Fruit fly (Drosophila melanogaster) whole organism, embryonic: ENCODE measurements around the gene Hgsnat.

Source experiments
- Ada2b ChIP-seq: fragments of 200-800 bp; sonication (Bioruptor generic); IDR thresholded peaks from 2 replicates; pipeline ENCODE4 v1.3.6; 2022; ENCODE audit warnings: missing biosample characterization, missing genetic modification characterization
- Aef1 ChIP-seq: fragments of 200-800 bp; sonication (Bioruptor generic); IDR thresholded peaks from 3 replicates; pipeline ENCODE4 v1.3.6; 2022; ENCODE audit warnings: missing biosample characterization, missing genetic modification characterization
- Asciz ChIP-seq: fragments of 200-800 bp; sonication (Bioruptor generic); optimal IDR thresholded peaks from 2 replicates; lab custom pipeline; 2017; ENCODE audit warnings: missing biosample characterization, mild to moderate bottlenecking, missing genetic modification characterization, missing genetic modification reagents
- Atf6 ChIP-seq: fragments of 200-800 bp; sonication (Bioruptor generic); IDR thresholded peaks from 2 replicates; pipeline ENCODE4 v1.3.6; 2022; ENCODE audit warnings: missing biosample characterization, missing genetic modification characterization
- CG11398 ChIP-seq: fragments of 200-800 bp; sonication (Bioruptor generic); optimal IDR thresholded peaks from 2 replicates; lab custom pipeline; 2016; ENCODE audit warnings: missing biosample characterization, missing genetic modification characterization
- CG12155 ChIP-seq: fragments of 200-800 bp; sonication (Bioruptor generic); optimal IDR thresholded peaks from 3 replicates; lab custom pipeline; 2016; ENCODE audit warnings: missing biosample characterization, missing genetic modification characterization
- CG30431 ChIP-seq: fragments of 200-800 bp; sonication (Bioruptor generic); optimal IDR thresholded peaks from 2 replicates; lab custom pipeline; 2017; ENCODE audit warnings: missing biosample characterization, missing genetic modification characterization
- CG32772 ChIP-seq: fragments of 200-800 bp; sonication (Bioruptor generic); IDR thresholded peaks from 2 replicates; pipeline ENCODE4 v1.3.6; 2022; ENCODE audit warnings: missing biosample characterization, missing genetic modification characterization
- CG4424 ChIP-seq: fragments of 200-800 bp; sonication (Bioruptor generic); optimal IDR thresholded peaks from 3 replicates; lab custom pipeline; 2016; ENCODE audit warnings: missing biosample characterization, missing genetic modification characterization
- CG4820 ChIP-seq: fragments of 200-800 bp; sonication (Bioruptor generic); optimal IDR thresholded peaks from 3 replicates; lab custom pipeline; 2016; ENCODE audit warnings: missing biosample characterization, missing genetic modification characterization
- CG6272 ChIP-seq: fragments of 200-800 bp; sonication (Bioruptor generic); IDR thresholded peaks from 2 replicates; pipeline ENCODE4 v1.3.6; 2022; ENCODE audit warnings: missing biosample characterization, missing genetic modification characterization
- CG9437 ChIP-seq: fragments of 200-800 bp; sonication (Bioruptor generic); optimal IDR thresholded peaks from 2 replicates; lab custom pipeline; 2018; ENCODE audit warnings: missing biosample characterization, mild to moderate bottlenecking, missing genetic modification characterization
- CG9932 ChIP-seq: fragments of 200-800 bp; sonication (Bioruptor generic); IDR thresholded peaks from 2 replicates; pipeline ENCODE4 v1.3.6; 2022; ENCODE audit warnings: missing biosample characterization, missing genetic modification characterization
- CTCF ChIP-seq: fragments of 200-800 bp; sonication (Bioruptor generic); optimal IDR thresholded peaks from 2 replicates; lab custom pipeline; 2017; ENCODE audit warnings: missing biosample characterization, mild to moderate bottlenecking, missing genetic modification characterization, moderate library complexity
- Dp ChIP-seq: fragments of 200-800 bp; sonication (Bioruptor generic); optimal IDR thresholded peaks from 2 replicates; lab custom pipeline; 2018; ENCODE audit warnings: missing biosample characterization, mild to moderate bottlenecking, missing genetic modification characterization, moderate library complexity
- Dref ChIP-seq: fragments of 200-800 bp; sonication (Bioruptor generic); IDR thresholded peaks from 2 replicates; pipeline ENCODE4 v1.3.6; 2022; ENCODE audit warnings: missing biosample characterization, missing genetic modification characterization
- Eip74EF ChIP-seq, 2 experiments: fragments of 200-800 bp in 1 of 2; fragments of >200 bp in 1 of 2; sonication (Bioruptor generic) in 1 of 2; optimal IDR thresholded peaks; 2 replicates each; lab custom pipeline; 2017 to 2019; ENCODE audit warnings: missing biosample characterization in 2 of 2, missing genetic modification characterization in 2 of 2, mild to moderate bottlenecking in 1 of 2, moderate library complexity in 1 of 2
- Gug ChIP-seq: fragments of 200-800 bp; sonication (Bioruptor generic); IDR thresholded peaks from 4 replicates; pipeline ENCODE4 v1.3.6; 2022; ENCODE audit warnings: missing biosample characterization, missing genetic modification characterization
- Hr39 ChIP-seq: fragments of >200 bp; optimal IDR thresholded peaks from 2 replicates; lab custom pipeline; 2017
- Hr51 ChIP-seq, 2 experiments: fragments of 200-800 bp; sonication (Bioruptor generic); optimal IDR thresholded peaks; 2 replicates in 1 of 2; 3 replicates in 1 of 2; lab custom pipeline; 2016 to 2018; ENCODE audit warnings: missing biosample characterization in 2 of 2, missing genetic modification characterization in 2 of 2, mild to moderate bottlenecking in 1 of 2, moderate library complexity in 1 of 2
- Lhr ChIP-seq: fragments of 200-800 bp; sonication (Bioruptor generic); optimal IDR thresholded peaks from 3 replicates; lab custom pipeline; 2017; ENCODE audit warnings: mild to moderate bottlenecking, missing biosample characterization, missing genetic modification reagents, missing genetic modification characterization
- Mad ChIP-seq: fragments of 200-800 bp; sonication (Bioruptor generic); optimal IDR thresholded peaks from 2 replicates; lab custom pipeline; 2016; ENCODE audit warnings: missing biosample characterization, missing genetic modification characterization
- Neu2 ChIP-seq: fragments of 200-800 bp; sonication (Bioruptor generic); optimal IDR thresholded peaks from 3 replicates; lab custom pipeline; 2016; ENCODE audit warnings: missing biosample characterization, missing genetic modification characterization, borderline replicate concordance
- Rfx ChIP-seq: fragments of 200-800 bp; sonication (Bioruptor generic); IDR thresholded peaks from 2 replicates; pipeline ENCODE4 v1.3.6; 2022; ENCODE audit warnings: missing biosample characterization, missing genetic modification characterization
- Usf ChIP-seq: fragments of 200-800 bp; sonication (Bioruptor generic); optimal IDR thresholded peaks from 2 replicates; lab custom pipeline; 2017; ENCODE audit warnings: missing genotype, missing biosample characterization, missing genetic modification characterization
- abd-A ChIP-seq: fragments of 200-800 bp; sonication (Bioruptor generic); optimal IDR thresholded peaks from 3 replicates; lab custom pipeline; 2019; ENCODE audit warnings: missing biosample characterization, mild to moderate bottlenecking, missing genetic modification characterization, moderate library complexity
- al ChIP-seq: fragments of 200-800 bp; sonication (Bioruptor generic); IDR thresholded peaks from 2 replicates; pipeline ENCODE4 v1.3.6; 2022; ENCODE audit warnings: missing biosample characterization, missing genetic modification characterization
- amos ChIP-seq: fragments of 200-800 bp; sonication (Bioruptor generic); IDR thresholded peaks from 2 replicates; pipeline ENCODE4 v1.3.6; 2022; ENCODE audit warnings: missing biosample characterization, missing genetic modification characterization; ENCODE audit not compliant: partially characterized antibody
- ara ChIP-seq: fragments of 200-800 bp; sonication (Bioruptor generic); IDR thresholded peaks from 2 replicates; pipeline ENCODE4 v1.3.6; 2022; ENCODE audit warnings: missing biosample characterization, missing genetic modification characterization
- br ChIP-seq: fragments of >200 bp; optimal IDR thresholded peaks from 2 replicates; lab custom pipeline; 2017
- cato ChIP-seq: fragments of 200-800 bp; sonication (Bioruptor generic); optimal IDR thresholded peaks from 2 replicates; lab custom pipeline; 2016; ENCODE audit warnings: missing biosample characterization, missing genetic modification characterization, borderline replicate concordance
- chm ChIP-seq: fragments of 200-800 bp; sonication (Bioruptor generic); IDR thresholded peaks from 2 replicates; pipeline ENCODE4 v1.3.6; 2022; ENCODE audit warnings: missing biosample characterization, missing genetic modification characterization
- dmrt11E ChIP-seq: fragments of 200-800 bp; sonication (Bioruptor generic); optimal IDR thresholded peaks from 3 replicates; lab custom pipeline; 2018; ENCODE audit warnings: missing biosample characterization, mild to moderate bottlenecking, missing genetic modification characterization, moderate library complexity
- dpn ChIP-seq, 2 experiments: fragments of 200-800 bp; sonication (Bioruptor generic); optimal IDR thresholded peaks; 3 replicates each; lab custom pipeline; 2016; ENCODE audit warnings: missing biosample characterization in 2 of 2, missing genetic modification characterization in 2 of 2
- esg ChIP-seq: fragments of 200-800 bp; sonication (Bioruptor generic); conservative IDR thresholded peaks from 2 replicates; pipeline ENCODE4 v1.3.6; 2022; ENCODE audit warnings: missing biosample characterization, missing genetic modification characterization
- ftz-f1 ChIP-seq: fragments of 200-800 bp; sonication (Bioruptor generic); optimal IDR thresholded peaks from 2 replicates; lab custom pipeline; 2016; ENCODE audit warnings: missing biosample characterization, missing genetic modification characterization
- gce ChIP-seq: fragments of 200-800 bp; sonication (Bioruptor generic); IDR thresholded peaks from 3 replicates; pipeline ENCODE4 v1.3.6; 2022; ENCODE audit warnings: missing biosample characterization, missing genetic modification characterization
- gt ChIP-seq: fragments of 200-800 bp; sonication (Bioruptor generic); IDR thresholded peaks from 2 replicates; pipeline ENCODE4 v1.3.6; 2022; ENCODE audit warnings: missing biosample characterization, missing genetic modification characterization
- hbn ChIP-seq: fragments of 200-800 bp; sonication (Bioruptor generic); IDR thresholded peaks from 2 replicates; pipeline ENCODE4 v1.3.6; 2022; ENCODE audit warnings: missing biosample characterization, missing genetic modification characterization; ENCODE audit not compliant: partially characterized antibody
- her ChIP-seq: fragments of 200-800 bp; sonication (Bioruptor generic); optimal IDR thresholded peaks from 2 replicates; lab custom pipeline; 2016; ENCODE audit warnings: missing biosample characterization, missing genetic modification characterization
- jigr1 ChIP-seq: fragments of 200-800 bp; sonication (Bioruptor generic); IDR thresholded peaks from 3 replicates; pipeline ENCODE4 v1.3.6; 2022; ENCODE audit warnings: missing biosample characterization, missing genetic modification characterization
- lab ChIP-seq: fragments of 200-800 bp; sonication (Bioruptor generic); optimal IDR thresholded peaks from 3 replicates; lab custom pipeline; 2017; ENCODE audit warnings: missing biosample characterization, missing genetic modification characterization, mild to moderate bottlenecking, moderate library complexity, missing genetic modification reagents
- lmd ChIP-seq: fragments of 200-800 bp; sonication (Bioruptor generic); IDR thresholded peaks from 2 replicates; pipeline ENCODE4 v1.3.6; 2022; ENCODE audit warnings: missing biosample characterization, missing genetic modification characterization
- salm ChIP-seq: fragments of 200-800 bp; sonication (Bioruptor generic); optimal IDR thresholded peaks from 2 replicates; lab custom pipeline; 2018; ENCODE audit warnings: missing biosample characterization, mild to moderate bottlenecking, missing genetic modification characterization
- sc ChIP-seq, 3 experiments: fragments of >200 bp in 2 of 3; fragments of 200-800 bp in 1 of 3; sonication (Bioruptor generic) in 1 of 3; optimal IDR thresholded peaks; 2 replicates in 2 of 3; 3 replicates in 1 of 3; lab custom pipeline; 2017; ENCODE audit warnings: mild to moderate bottlenecking in 1 of 3, missing biosample characterization in 1 of 3, missing genetic modification characterization in 1 of 3, missing genetic modification reagents in 1 of 3
- schlank ChIP-seq: fragments of 200-800 bp; sonication (Bioruptor generic); optimal IDR thresholded peaks from 2 replicates; lab custom pipeline; 2018; ENCODE audit warnings: missing biosample characterization, mild to moderate bottlenecking, missing genetic modification characterization
- sisA ChIP-seq: fragments of 200-800 bp; sonication (Bioruptor generic); IDR thresholded peaks from 2 replicates; pipeline ENCODE4 v1.3.6; 2022; ENCODE audit warnings: missing biosample characterization, missing genetic modification characterization

Hgsnat gene

dm6 chrX:4894596-4894995 lies 23.9 kb upstream of the Hgsnat start:
- TF ChIP-seq jigr1 (peak; percentile 29; the same call in 1 of the 3 replicates), sisA (GFP tag; lab: Robert Waterston, UW) (0 out of 2 replicates have a peak, but pooled peaks have one; percentile 8), Atf6 (GFP tag; lab: Robert Waterston, UW) (no peak), Hr39 (lab: Kevin White, UChicago) (peak; percentile 59), Mad (GFP tag; lab: Kevin White, UChicago) (no peak), Dref (GFP tag; lab: Robert Waterston, UW) (0 out of 2 replicates have a peak, but pooled peaks have one; percentile 7), CG32772 (GFP tag; lab: Robert Waterston, UW) (0 out of 2 replicates have a peak, but pooled peaks have one; percentile 7), Gug (GFP tag; lab: Robert Waterston, UW) (no peak)

dm6 chrX:4896892-4897291 lies 21.6 kb upstream of the Hgsnat start:
- TF ChIP-seq Hr39 (lab: Kevin White, UChicago) (peak; percentile 94), CG30431 (GFP tag; lab: Kevin White, UChicago) (no peak)
- TF ChIP-seq, all 482 proteins: peak for 1

- TF ChIP-seq salm (tag; lab: Kevin White, UChicago) = no peak
- TF ChIP-seq CG6272 (GFP tag; lab: Robert Waterston, UW) = peak; percentile 84
- peak; percentile 70 to 72 for TF ChIP-seq dpn (GFP tag; optimal IDR thresholded peaks at IDR 0.05; lab: Kevin White, UChicago)
- peak; percentile 31 for TF ChIP-seq CG4424 (GFP tag; lab: Kevin White, UChicago)
- TF ChIP-seq chm (GFP tag; lab: Robert Waterston, UW) = peak; percentile 83
- TF ChIP-seq br (lab: Kevin White, UChicago) = no peak
- TF ChIP-seq CG30431 (GFP tag; lab: Kevin White, UChicago) = peak; percentile 28
- TF ChIP-seq sc (optimal IDR thresholded peaks at IDR 0.05; lab: Kevin White, UChicago) = no peak
- no peak for TF ChIP-seq sc (GFP tag; optimal IDR thresholded peaks at IDR 0.05; lab: Kevin White, UChicago)
- TF ChIP-seq Ada2b (GFP tag; lab: Robert Waterston, UW) = peak; percentile 89
- no peak for TF ChIP-seq schlank (tag; lab: Kevin White, UChicago)
- peak; percentile 10 for TF ChIP-seq CG12155 (GFP tag; lab: Kevin White, UChicago)
- peak; percentile 95 for TF ChIP-seq CG9932 (GFP tag; lab: Robert Waterston, UW)
- peak; percentile 69 for TF ChIP-seq Dp (GFP tag; lab: Kevin White, UChicago)
- peak; percentile 91 for TF ChIP-seq ara (GFP tag; lab: Robert Waterston, UW)
- TF ChIP-seq dmrt11E (tag; lab: Kevin White, UChicago) = peak; percentile 69
- peak; percentile 66 for TF ChIP-seq lab (GFP tag; lab: Kevin White, UChicago)
- no peak for TF ChIP-seq cato (GFP tag; lab: Kevin White, UChicago)
- no peak for TF ChIP-seq Eip74EF (GFP tag; optimal IDR thresholded peaks at IDR 0.05; lab: Kevin White, UChicago)
- TF ChIP-seq Neu2 (GFP tag; lab: Kevin White, UChicago) = no peak
- TF ChIP-seq Lhr (GFP tag; lab: Kevin White, UChicago) = peak; percentile 18
- TF ChIP-seq Rfx = peak; percentile 90
- TF ChIP-seq Aef1 = peak; percentile 90
- TF ChIP-seq abd-A (tag; lab: Kevin White, UChicago) = no peak
- TF ChIP-seq CTCF = no peak
- peak; percentile 92 for TF ChIP-seq gce
- peak; percentile 91 for TF ChIP-seq esg (GFP tag; lab: Robert Waterston, UW)
- peak; percentile 29 for TF ChIP-seq CG4820
- peak in 1 of 2 experiments; percentile 61 for TF ChIP-seq Hr51 (GFP tag; optimal IDR thresholded peaks at IDR 0.05; lab: Kevin White, UChicago)
- TF ChIP-seq her (GFP tag; lab: Kevin White, UChicago) = no peak
- no peak for TF ChIP-seq gt (GFP tag; lab: Robert Waterston, UW)
- peak; percentile 20 for TF ChIP-seq Asciz (GFP tag; lab: Kevin White, UChicago)
- peak; percentile 93 for TF ChIP-seq lmd (GFP tag; lab: Robert Waterston, UW)
- TF ChIP-seq jigr1 = peak; percentile 88
- peak; percentile 81 for TF ChIP-seq al (GFP tag; lab: Robert Waterston, UW)
- no peak for TF ChIP-seq CG11398 (GFP tag; lab: Kevin White, UChicago)
- peak; percentile 1 for TF ChIP-seq Usf (GFP tag; lab: Kevin White, UChicago)
- TF ChIP-seq hbn (GFP tag; lab: Robert Waterston, UW) = no peak
- no peak for TF ChIP-seq amos
- no peak for TF ChIP-seq ftz-f1 (GFP tag; lab: Kevin White, UChicago)
- TF ChIP-seq CG9437 (GFP tag; lab: Kevin White, UChicago) = peak; percentile 39
Observed at dm6 chrX:4906573-4906972, 12.0 kb upstream of the Hgsnat start, which contains the start of gene CG6927. CG6927 (plus strand) TSS chrX:4906900.
